Fruit fly (Drosophila melanogaster) whole organism, prepupa: ENCODE measurements around the gene CG43901.
"Not testable (repeated sequence)": the region's sequence is repeated elsewhere in the genome, so short reads cannot be mapped to it uniquely, and the experiment has no call there.

Experiments used
- Blimp-1 ChIP-seq: fragments of 200-800 bp; sonication (Bioruptor generic); optimal IDR thresholded peaks from 3 replicates; lab custom pipeline; 2017; ENCODE audit warnings: missing biosample characterization, missing genetic modification characterization, mild to moderate bottlenecking, moderate library complexity, missing genetic modification reagents
- CG11294 ChIP-seq: fragments of 200-800 bp; sonication (Bioruptor generic); IDR thresholded peaks from 2 replicates; pipeline ENCODE4 v1.3.6; 2022; ENCODE audit warnings: missing biosample characterization, missing genetic modification characterization
- CG11762 ChIP-seq: fragments of 200-800 bp; sonication (Bioruptor generic); optimal IDR thresholded peaks from 3 replicates; lab custom pipeline; 2016; ENCODE audit warnings: missing biosample characterization, missing genetic modification characterization; ENCODE audit not compliant: insufficient read depth
- CG15336 ChIP-seq: fragments of 200-800 bp; sonication (Bioruptor generic); IDR thresholded peaks from 2 replicates; pipeline ENCODE4 v1.3.6; 2022; ENCODE audit warnings: missing biosample characterization, missing genetic modification characterization
- CG1621 ChIP-seq: fragments of 200-800 bp; sonication (Bioruptor generic); optimal IDR thresholded peaks from 3 replicates; lab custom pipeline; 2018; ENCODE audit warnings: missing biosample characterization, mild to moderate bottlenecking, missing genetic modification characterization
- CG16779 ChIP-seq: fragments of 200-800 bp; sonication (Bioruptor generic); optimal IDR thresholded peaks from 3 replicates; lab custom pipeline; 2017; ENCODE audit warnings: missing biosample characterization, mild to moderate bottlenecking, missing genetic modification characterization
- CG3032 ChIP-seq: fragments of 200-800 bp; optimal IDR thresholded peaks from 2 replicates; lab custom pipeline; 2019; ENCODE audit warnings: missing biosample characterization, mild to moderate bottlenecking, missing genetic modification characterization, moderate library complexity
- CG31627 ChIP-seq: fragments of 200-800 bp; sonication (Bioruptor generic); optimal IDR thresholded peaks from 3 replicates; lab custom pipeline; 2016; ENCODE audit warnings: missing biosample characterization, missing genetic modification characterization
- CG32006 ChIP-seq: fragments of 200-800 bp; sonication (Bioruptor generic); optimal IDR thresholded peaks from 3 replicates; lab custom pipeline; 2017; ENCODE audit warnings: missing biosample characterization, mild to moderate bottlenecking, missing genetic modification characterization
- CG34406 ChIP-seq: fragments of 200-800 bp; sonication (Bioruptor generic); optimal IDR thresholded peaks from 3 replicates; lab custom pipeline; 2016; ENCODE audit warnings: missing biosample characterization, missing genetic modification characterization
- CG3919 ChIP-seq: fragments of 200-800 bp; sonication (Bioruptor generic); optimal IDR thresholded peaks from 3 replicates; lab custom pipeline; 2016; ENCODE audit warnings: missing biosample characterization, missing genetic modification characterization
- CG4318 ChIP-seq: fragments of 200-800 bp; sonication (Bioruptor generic); optimal IDR thresholded peaks from 3 replicates; lab custom pipeline; 2017; ENCODE audit warnings: missing biosample characterization, mild to moderate bottlenecking, missing genetic modification characterization
- CG6276 ChIP-seq: fragments of 200-800 bp; sonication (Bioruptor generic); optimal IDR thresholded peaks from 2 replicates; lab custom pipeline; 2017; ENCODE audit warnings: missing biosample characterization, mild to moderate bottlenecking, missing genetic modification characterization
- CG6792 ChIP-seq: fragments of 200-800 bp; sonication (Bioruptor generic); optimal IDR thresholded peaks from 3 replicates; lab custom pipeline; 2016; ENCODE audit warnings: missing biosample characterization, missing genetic modification characterization
- CG6808 ChIP-seq: fragments of 200-800 bp; sonication (Bioruptor generic); optimal IDR thresholded peaks from 3 replicates; lab custom pipeline; 2017; ENCODE audit warnings: missing biosample characterization, missing genetic modification characterization, mild to moderate bottlenecking, moderate library complexity, missing genetic modification reagents
- CG8119 ChIP-seq: fragments of 200-800 bp; sonication (Bioruptor generic); IDR thresholded peaks from 3 replicates; pipeline ENCODE4 v1.3.6; 2022; ENCODE audit warnings: missing biosample characterization, missing genetic modification characterization
- CG8319 ChIP-seq: fragments of 200-800 bp; sonication (Bioruptor generic); optimal IDR thresholded peaks from 3 replicates; lab custom pipeline; 2016; ENCODE audit warnings: missing biosample characterization, missing genetic modification characterization
- CG8632 ChIP-seq: fragments of 200-800 bp; sonication (Bioruptor generic); optimal IDR thresholded peaks from 3 replicates; lab custom pipeline; 2016; ENCODE audit warnings: missing biosample characterization, missing genetic modification characterization
- CG9139 ChIP-seq: fragments of 200-800 bp; sonication (Bioruptor generic); optimal IDR thresholded peaks from 3 replicates; lab custom pipeline; 2017; ENCODE audit warnings: missing biosample characterization, mild to moderate bottlenecking, missing genetic modification characterization
- Eip75B ChIP-seq: fragments of 200-800 bp; sonication (Bioruptor generic); optimal IDR thresholded peaks from 3 replicates; lab custom pipeline; 2016; ENCODE audit warnings: missing biosample characterization, missing genetic modification characterization
- Eip78C ChIP-seq: fragments of 200-800 bp; sonication (Bioruptor generic); peaks from one replicate; lab custom pipeline; 2016; ENCODE audit warnings: missing biosample characterization, missing genetic modification characterization
- Eip93F ChIP-seq: fragments of 200-800 bp; sonication (Bioruptor generic); optimal IDR thresholded peaks from 2 replicates; lab custom pipeline; 2016; ENCODE audit warnings: missing biosample characterization, mild to moderate bottlenecking, missing genetic modification characterization
- Ets21C ChIP-seq: fragments of 200-800 bp; sonication (Bioruptor generic); optimal IDR thresholded peaks from 3 replicates; lab custom pipeline; 2016; ENCODE audit warnings: missing biosample characterization, missing genetic modification characterization
- Ets96B ChIP-seq: fragments of 200-800 bp; optimal IDR thresholded peaks from 2 replicates; lab custom pipeline; 2019; ENCODE audit warnings: missing biosample characterization, mild to moderate bottlenecking, missing genetic modification characterization, moderate library complexity
- Gug ChIP-seq: fragments of 200-800 bp; sonication (Bioruptor generic); IDR thresholded peaks from 2 replicates; pipeline ENCODE4 v1.3.6; 2022; ENCODE audit warnings: missing biosample characterization, missing genetic modification characterization
- Hr39 ChIP-seq: fragments of 200-800 bp; sonication (Bioruptor generic); optimal IDR thresholded peaks from 2 replicates; lab custom pipeline; 2016; ENCODE audit warnings: missing biosample characterization, missing genetic modification characterization
- Hr4 ChIP-seq: fragments of 200-800 bp; sonication (Bioruptor generic); optimal IDR thresholded peaks from 3 replicates; lab custom pipeline; 2016; ENCODE audit warnings: missing biosample characterization, missing genetic modification characterization
- Lpt ChIP-seq: fragments of 200-800 bp; sonication (Bioruptor generic); optimal IDR thresholded peaks from 3 replicates; lab custom pipeline; 2016; ENCODE audit warnings: missing biosample characterization, missing genetic modification characterization
- Met ChIP-seq: fragments of 200-800 bp; sonication (Bioruptor generic); optimal IDR thresholded peaks from 3 replicates; lab custom pipeline; 2016; ENCODE audit warnings: missing biosample characterization, missing genetic modification characterization
- OdsH ChIP-seq: fragments of 200-800 bp; sonication (Bioruptor generic); optimal IDR thresholded peaks from 3 replicates; lab custom pipeline; 2016; ENCODE audit warnings: missing biosample characterization, missing genetic modification characterization
- Smox ChIP-seq: fragments of 200-800 bp; sonication (Bioruptor generic); optimal IDR thresholded peaks from 3 replicates; lab custom pipeline; 2016; ENCODE audit warnings: missing biosample characterization, missing genetic modification characterization
- Sox102F ChIP-seq: fragments of 200-800 bp; sonication (Bioruptor generic); optimal IDR thresholded peaks from 2 replicates; lab custom pipeline; 2016; ENCODE audit warnings: missing biosample characterization, mild to moderate bottlenecking, missing genetic modification characterization
- Sox14 ChIP-seq: fragments of 200-800 bp; sonication (Bioruptor generic); optimal IDR thresholded peaks from 3 replicates; lab custom pipeline; 2016; ENCODE audit warnings: missing biosample characterization, missing genetic modification characterization
- acj6 ChIP-seq: fragments of 200-800 bp; sonication (Bioruptor generic); optimal IDR thresholded peaks from 3 replicates; lab custom pipeline; 2016; ENCODE audit warnings: missing biosample characterization, missing genetic modification characterization
- cyc ChIP-seq: fragments of 200-800 bp; sonication (Bioruptor generic); optimal IDR thresholded peaks from 3 replicates; lab custom pipeline; 2016; ENCODE audit warnings: missing biosample characterization, missing genetic modification characterization
- eg ChIP-seq: fragments of 200-800 bp; sonication (Bioruptor generic); IDR thresholded peaks from 3 replicates; pipeline ENCODE4 v1.3.6; 2022; ENCODE audit warnings: missing biosample characterization, missing genetic modification characterization
- esn ChIP-seq: fragments of 200-800 bp; sonication (Bioruptor generic); optimal IDR thresholded peaks from 2 replicates; lab custom pipeline; 2016; ENCODE audit warnings: missing biosample characterization, mild to moderate bottlenecking, missing genetic modification characterization, moderate library complexity
- fd59A ChIP-seq: fragments of 200-800 bp; sonication (Bioruptor generic); optimal IDR thresholded peaks from 2 replicates; lab custom pipeline; 2017; ENCODE audit warnings: missing biosample characterization, mild to moderate bottlenecking, missing genetic modification characterization, missing genetic modification reagents
- pdm3 ChIP-seq: fragments of 200-800 bp; sonication (Bioruptor generic); optimal IDR thresholded peaks from 3 replicates; lab custom pipeline; 2016; ENCODE audit warnings: missing biosample characterization, missing genetic modification characterization
- spab ChIP-seq: fragments of 200-800 bp; sonication (Bioruptor generic); optimal IDR thresholded peaks from 2 replicates; lab custom pipeline; 2017; ENCODE audit warnings: missing biosample characterization, mild to moderate bottlenecking, missing genetic modification characterization, missing genetic modification reagents
- ss ChIP-seq, 2 experiments: fragments of 200-800 bp; sonication (Bioruptor generic); optimal IDR thresholded peaks; 2 replicates in 1 of 2; 3 replicates in 1 of 2; lab custom pipeline; 2017 to 2018; ENCODE audit warnings: mild to moderate bottlenecking in 2 of 2, missing biosample characterization in 2 of 2, missing genetic modification characterization in 2 of 2, moderate library complexity in 1 of 2
- svp ChIP-seq: fragments of 200-800 bp; sonication (Bioruptor generic); peaks from one replicate; lab custom pipeline; 2016; ENCODE audit warnings: missing biosample characterization, missing genetic modification characterization
- topi ChIP-seq: fragments of 200-800 bp; sonication (Bioruptor generic); optimal IDR thresholded peaks from 3 replicates; lab custom pipeline; 2016; ENCODE audit warnings: missing biosample characterization, missing genetic modification characterization
- vri ChIP-seq: fragments of 200-800 bp; sonication (Bioruptor generic); optimal IDR thresholded peaks from 3 replicates; lab custom pipeline; 2016; ENCODE audit warnings: missing biosample characterization, mild to moderate bottlenecking, missing genetic modification characterization

CG43901 gene

DNA sequence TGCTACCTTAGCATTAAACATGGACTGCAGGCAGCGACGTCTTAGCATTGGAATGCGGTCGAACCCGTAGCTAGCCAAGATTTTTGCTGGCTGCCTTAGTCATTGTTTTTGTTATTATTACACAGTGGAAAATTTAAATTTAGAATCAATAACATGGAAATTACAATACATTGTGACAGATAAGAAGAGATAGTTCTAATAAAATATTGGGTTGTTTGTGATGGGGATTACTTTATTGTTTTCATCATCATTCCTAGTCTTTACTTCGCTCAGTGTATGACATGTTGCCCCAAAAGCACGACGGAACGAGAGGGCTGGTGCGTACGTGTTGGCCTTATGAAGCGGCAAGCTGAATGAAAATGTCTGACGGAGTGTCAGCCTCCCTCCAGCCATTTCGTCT, 31.0 kb downstream of the CG43901 start (continued):
- TF ChIP-seq spab (GFP tag; lab: Kevin White, UChicago): peak; percentile 86
- TF ChIP-seq CG16779: peak; percentile 71
- TF ChIP-seq vri (GFP tag; lab: Kevin White, UChicago): peak; percentile 3
- peak; percentile 85 for TF ChIP-seq acj6 (GFP tag; lab: Kevin White, UChicago)
- peak; percentile 82 for TF ChIP-seq CG6792 (GFP tag; lab: Kevin White, UChicago)
- TF ChIP-seq topi (GFP tag; lab: Kevin White, UChicago): peak; percentile 69
- TF ChIP-seq CG3919 (GFP tag; lab: Kevin White, UChicago): peak; percentile 90
- TF ChIP-seq Eip75B (GFP tag; lab: Kevin White, UChicago): peak; percentile 89
- peak; percentile 43 for TF ChIP-seq Smox (GFP tag; lab: Kevin White, UChicago)
- peak; percentile 70 for TF ChIP-seq Sox14 (GFP tag; lab: Kevin White, UChicago)
- peak; percentile 56 for TF ChIP-seq Sox102F (GFP tag; lab: Kevin White, UChicago)
- peak; percentile 88 for TF ChIP-seq CG1621 (tag; lab: Kevin White, UChicago)
- peak; percentile 86 for TF ChIP-seq OdsH
- peak; percentile 61 for TF ChIP-seq Hr39 (GFP tag; lab: Kevin White, UChicago)
- TF ChIP-seq CG3032: peak; percentile 88
- TF ChIP-seq eg: peak; percentile 94
- TF ChIP-seq svp (GFP tag; lab: Kevin White, UChicago): peak; percentile 73
- TF ChIP-seq CG11294 (GFP tag; lab: Robert Waterston, UW): peak; percentile 73
- peak; percentile 95 for TF ChIP-seq Eip78C (GFP tag; lab: Kevin White, UChicago)
- peak; percentile 88 for TF ChIP-seq Ets96B (tag; lab: Kevin White, UChicago)
- no peak for TF ChIP-seq Eip93F (GFP tag; lab: Kevin White, UChicago)

DNA sequence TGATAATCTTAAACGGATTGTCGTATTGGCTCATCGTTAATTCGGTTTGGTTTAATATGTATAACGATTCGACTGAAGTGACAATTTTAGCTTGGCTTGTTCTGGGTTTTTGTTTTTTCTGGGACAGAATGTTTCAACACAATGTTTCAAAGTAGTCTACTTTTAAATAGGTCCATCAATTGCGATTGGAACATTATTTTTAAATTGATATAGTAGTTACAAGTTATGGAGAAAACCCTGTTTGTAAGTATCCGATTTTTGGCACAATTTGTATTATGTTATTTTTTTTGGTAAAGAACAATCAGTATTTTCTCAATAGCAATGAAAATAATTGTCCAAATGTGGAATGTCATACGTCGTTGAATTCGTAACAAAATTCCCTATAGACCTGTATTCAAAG, 45.4 kb downstream of the CG43901 start, which contains the start of gene Rab9Fa:
TSS of gene Rab9Fa (minus strand) at position 101 of the 400 bp plus-strand sequence.
- TF ChIP-seq CG31627; CG32006 (GFP tag; lab: Kevin White, UChicago); Met (GFP tag; lab: Kevin White, UChicago): not testable (repeated sequence)

DNA sequence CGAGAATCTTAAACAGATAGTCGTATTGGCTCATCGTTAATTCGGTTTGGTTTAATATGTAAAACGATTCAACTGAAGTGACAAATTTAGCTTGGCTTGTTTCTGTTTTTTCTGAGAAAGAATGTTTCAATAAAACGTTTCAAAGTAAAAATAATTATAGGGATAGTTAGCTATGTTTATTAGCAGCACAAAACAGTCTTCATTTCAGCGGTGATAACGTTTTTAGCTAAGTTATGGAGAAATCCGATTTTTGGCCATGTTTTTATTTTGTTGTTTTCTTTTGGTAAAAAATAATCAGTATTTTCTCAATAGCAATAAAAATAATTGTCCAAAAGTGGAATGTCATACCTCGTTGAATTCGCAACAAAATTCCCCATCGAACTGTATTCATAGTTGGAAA, 46.8 kb downstream of the CG43901 start, which contains the start of gene Rab9Fb:
TSS of gene Rab9Fb (minus strand) at position 101 of the 400 bp plus-strand sequence.
- TF ChIP-seq CG3032 (no peak), Gug (GFP tag; lab: Robert Waterston, UW) (no peak), CG6808 (GFP tag; lab: Kevin White, UChicago) (no peak), Sox102F (GFP tag; lab: Kevin White, UChicago) (no peak), CG1621 (tag; lab: Kevin White, UChicago) (no peak), CG8632 (no peak), CG8319 (no peak), Hr4 (GFP tag; lab: Kevin White, UChicago) (no peak), eg (no peak), acj6 (GFP tag; lab: Kevin White, UChicago) (no peak), spab (GFP tag; lab: Kevin White, UChicago) (no peak), CG11294 (GFP tag; lab: Robert Waterston, UW) (no peak), pdm3 (no peak)

DNA sequence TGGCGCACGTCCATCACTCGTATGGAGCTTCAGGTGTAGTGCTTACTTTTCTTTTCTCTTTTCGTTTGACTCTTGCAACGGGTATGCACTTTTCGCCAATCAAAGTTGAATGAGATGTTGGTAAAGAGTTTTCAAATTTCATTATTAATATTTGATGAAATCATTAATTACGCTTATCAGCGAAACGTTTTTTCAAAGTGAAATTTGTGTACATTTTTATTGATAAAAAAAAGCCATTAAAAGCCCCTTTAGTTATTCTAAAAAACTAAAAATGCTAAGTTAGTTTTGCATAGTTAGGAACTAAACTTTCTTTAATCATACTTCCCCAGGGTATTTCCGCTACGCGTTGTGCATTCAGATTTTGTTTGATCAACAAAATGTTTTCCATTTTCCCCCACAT, 47.7 kb downstream of the CG43901 start:
- TF ChIP-seq vri (GFP tag; lab: Kevin White, UChicago) (no peak), CG4318 (GFP tag; lab: Kevin White, UChicago) (peak; percentile 78), Eip75B (GFP tag; lab: Kevin White, UChicago) (no peak), Blimp-1 (no peak), Sox14 (GFP tag; lab: Kevin White, UChicago) (no peak), Eip78C (GFP tag; lab: Kevin White, UChicago) (peak; percentile 51), CG32006 (GFP tag; lab: Kevin White, UChicago) (peak; percentile 92), Hr39 (GFP tag; lab: Kevin White, UChicago) (no peak), Lpt (GFP tag; lab: Kevin White, UChicago) (no peak), CG1621 (tag; lab: Kevin White, UChicago) (no peak), CG3919 (GFP tag; lab: Kevin White, UChicago) (no peak), Eip93F (GFP tag; lab: Kevin White, UChicago) (no peak), CG9139 (GFP tag; lab: Kevin White, UChicago) (no peak), CG6276 (GFP tag; lab: Kevin White, UChicago) (peak; percentile 66), CG15336 (GFP tag; lab: Robert Waterston, UW) (peak; percentile 66), CG8119 (GFP tag; lab: Robert Waterston, UW) (peak; percentile 78), esn (GFP tag; lab: Kevin White, UChicago) (no peak), ss (GFP tag; optimal IDR thresholded peaks at IDR 0.05; lab: Kevin White, UChicago) (no peak), eg (peak; percentile 33; the same call in 1 of the 3 replicates), fd59A (GFP tag; lab: Kevin White, UChicago) (no peak), Ets21C (GFP tag; lab: Kevin White, UChicago) (no peak), cyc (GFP tag; lab: Kevin White, UChicago) (no peak), Gug (GFP tag; lab: Robert Waterston, UW) (0 out of 2 replicates have a peak, but pooled peaks have one; percentile 8), CG34406 (no peak), CG11762 (GFP tag; lab: Kevin White, UChicago) (no peak), CG16779 (no peak)
